Fruit fly (Drosophila melanogaster): ENCODE results near the gene CG32987.

CG32987 gene

DNA sequence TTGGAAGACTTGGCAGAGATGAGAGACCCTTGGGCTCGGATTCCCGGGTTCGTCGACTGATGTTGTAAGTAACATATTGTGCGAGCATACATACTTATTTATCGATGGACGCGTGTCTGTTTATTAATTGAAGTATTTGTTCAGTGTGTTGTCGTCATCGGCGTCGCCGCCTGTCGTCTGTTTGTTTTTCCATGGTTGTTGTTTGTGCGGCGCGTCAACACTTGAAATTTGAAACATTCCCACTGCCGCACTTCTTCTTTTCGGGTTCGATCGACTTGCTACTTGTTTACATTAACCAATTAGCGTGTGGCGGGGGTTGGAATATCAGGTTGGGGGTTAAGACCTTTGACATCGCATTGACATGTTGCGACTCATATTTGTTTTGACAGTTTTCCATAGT lies 11.4 kb upstream of the CG32987 start (continued):
- no peak for TF ChIP-seq CG11560 (tag; IDR thresholded peaks at IDR 0.05)
- TF ChIP-seq Sox100B (GFP tag; optimal IDR thresholded peaks at IDR 0.05): peak; percentile 66
- TF ChIP-seq Tbp (GFP tag; optimal IDR thresholded peaks at IDR 0.05): no peak
- TF ChIP-seq tll (GFP tag; optimal IDR thresholded peaks at IDR 0.05): peak in 1 of 2 experiments; percentile 95
- TF ChIP-seq Oli (tag; optimal IDR thresholded peaks at IDR 0.05): no peak
- TF ChIP-seq HLH4C (GFP tag; IDR thresholded peaks at IDR 0.05; ENCODE audit: partially characterized antibody): no peak
- TF ChIP-seq abd-A (tag; optimal IDR thresholded peaks at IDR 0.05): no peak
- peak; percentile 76 for TF ChIP-seq CG4360 (GFP tag; IDR thresholded peaks at IDR 0.05)
- no peak for TF ChIP-seq al (GFP tag; IDR thresholded peaks at IDR 0.05)
- TF ChIP-seq pum (GFP tag; optimal IDR thresholded peaks at IDR 0.05): no peak
- no peak for TF ChIP-seq Hr3 (GFP tag; optimal IDR thresholded peaks at IDR 0.05)
- no peak for TF ChIP-seq CG15269 (tag; optimal IDR thresholded peaks at IDR 0.05)
- peak; percentile 47 for TF ChIP-seq Sry-β (GFP tag; optimal IDR thresholded peaks at IDR 0.05)
- TF ChIP-seq dmrt99B (tag; optimal IDR thresholded peaks at IDR 0.05): peak; percentile 46
- TF ChIP-seq E2f2 (GFP tag; IDR thresholded peaks at IDR 0.05): peak; percentile 27; the same call in 1 of the 2 replicates
- no peak; the same call in 2 of the 3 replicates for TF ChIP-seq CG34422 (GFP tag; IDR thresholded peaks at IDR 0.05)
- peak; percentile 86 for TF ChIP-seq Med (GFP tag)
- TF ChIP-seq CG18599 (GFP tag; optimal IDR thresholded peaks at IDR 0.05): peak; percentile 79
- TF ChIP-seq CG6813 (GFP tag; optimal IDR thresholded peaks at IDR 0.05): peak; percentile 91
- TF ChIP-seq Lhr (GFP tag; optimal IDR thresholded peaks at IDR 0.05): peak; percentile 59
- TF ChIP-seq odd (GFP tag; optimal IDR thresholded peaks at IDR 0.05): peak; percentile 90
- no peak for TF ChIP-seq CG9437 (GFP tag; optimal IDR thresholded peaks at IDR 0.05)
- no peak for TF ChIP-seq C15 (GFP tag; IDR thresholded peaks at IDR 0.05)
- TF ChIP-seq CG17912 (GFP tag; optimal IDR thresholded peaks at IDR 0.05): peak; percentile 65
- TF ChIP-seq CG10959 (GFP tag; IDR thresholded peaks at IDR 0.05): no peak; the same call in 1 of the 2 replicates
- no peak for TF ChIP-seq prd (optimal IDR thresholded peaks at IDR 0.05)
- TF ChIP-seq prd (GFP tag; IDR thresholded peaks at IDR 0.05): peak; percentile 43; the same call in 1 of the 3 replicates
- peak; percentile 51 for TF ChIP-seq CG12391 (tag; optimal IDR thresholded peaks at IDR 0.05)
- TF ChIP-seq CG17361 (GFP tag; IDR thresholded peaks at IDR 0.05): peak; percentile 40; the same call in 2 of the 3 replicates
- TF ChIP-seq CG4404 (GFP tag; IDR thresholded peaks at IDR 0.05): peak; percentile 8; the same call in 1 of the 2 replicates
- peak; percentile 64 for TF ChIP-seq CG7271 (tag; optimal IDR thresholded peaks at IDR 0.05)
- TF ChIP-seq CG11247 (GFP tag; IDR thresholded peaks at IDR 0.05): no peak
- TF ChIP-seq CG7786 (GFP tag; optimal IDR thresholded peaks at IDR 0.05): peak; percentile 14
- TF ChIP-seq CG5245 (GFP tag; optimal IDR thresholded peaks at IDR 0.05): no peak
- TF ChIP-seq hbn (GFP tag; IDR thresholded peaks at IDR 0.05; ENCODE audit: partially characterized antibody): no peak
- TF ChIP-seq tgo (GFP tag; IDR thresholded peaks at IDR 0.05): no peak
- TF ChIP-seq CG5180 (GFP tag; optimal IDR thresholded peaks at IDR 0.05): peak; percentile 75
- peak; percentile 51; the same call in 1 of the 3 replicates for TF ChIP-seq z (GFP tag; IDR thresholded peaks at IDR 0.05)
- peak; percentile 29 for TF ChIP-seq CG10274 (GFP tag; optimal IDR thresholded peaks at IDR 0.05)
- no peak for TF ChIP-seq CG7357 (GFP tag; IDR thresholded peaks at IDR 0.05)
- peak; percentile 58; the same call in 1 of the 2 replicates for TF ChIP-seq CG17328 (GFP tag; IDR thresholded peaks at IDR 0.05)
- TF ChIP-seq Xrp1 (GFP tag; IDR thresholded peaks at IDR 0.05): peak; percentile 86
- TF ChIP-seq CG17359 (tag; optimal IDR thresholded peaks at IDR 0.05): peak; percentile 53
- no peak for TF ChIP-seq Chrac-16 (GFP tag; optimal IDR thresholded peaks at IDR 0.05)
- TF ChIP-seq Elba2 (GFP tag; optimal IDR thresholded peaks at IDR 0.05): no peak
- no peak for TF ChIP-seq ind (GFP tag; optimal IDR thresholded peaks at IDR 0.05)
- TF ChIP-seq Side (GFP tag; optimal IDR thresholded peaks at IDR 0.05): peak; percentile 64
- TF ChIP-seq CG12219 (GFP tag; optimal IDR thresholded peaks at IDR 0.05): peak; percentile 65
- peak; percentile 9 for TF ChIP-seq trh (GFP tag; optimal IDR thresholded peaks at IDR 0.05)
- no peak for TF ChIP-seq CG17612 (GFP tag; IDR thresholded peaks at IDR 0.05)
- TF ChIP-seq Hsf (GFP tag; optimal IDR thresholded peaks at IDR 0.05): peak; percentile 11

Data from whole organism, embryonic.